Worm (Caenorhabditis elegans): ENCODE data around the gene K06H6.5.

DNA sequence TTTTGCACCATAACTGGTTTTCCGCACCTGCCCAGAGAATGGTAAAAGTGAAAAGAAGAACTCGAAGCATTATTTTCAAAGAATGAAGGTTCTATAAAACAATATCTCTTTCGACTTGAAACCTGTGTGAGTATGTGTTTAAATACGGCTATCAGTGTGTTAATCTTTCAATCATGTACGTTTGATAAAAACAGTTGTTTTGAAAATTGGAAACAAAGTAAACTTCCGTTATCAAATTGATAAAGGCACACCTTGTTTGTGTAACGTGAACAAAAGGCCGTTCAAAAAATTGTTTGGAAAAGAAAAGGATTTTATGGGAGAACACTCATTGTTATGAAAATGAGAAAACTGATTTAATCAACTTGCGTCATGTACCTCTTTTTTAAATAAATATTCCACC, 50.2 kb downstream of the K06H6.5 start, which contains the start of gene F48G7.7:
- TF ChIP-seq ceh-30 (tag; optimal IDR thresholded peaks at IDR 0.05) (no peak), dmd-4 (tag; optimal IDR thresholded peaks at IDR 0.05; ENCODE audit: borderline replicate concordance) (no peak), hlh-13 (GFP tag; optimal IDR thresholded peaks at IDR 0.05) (no peak)
